Fruit fly (Drosophila melanogaster): ENCODE results near the gene Sem1.
A peak's percentile ranks its signal among the peaks of the same experiment; 100 is the strongest.

Sem1 gene

dm6 chr2L:7049009-7049647, 14.7 kb upstream of the Sem1 start:
- TF ChIP-seq Hr96 (GFP tag; optimal IDR thresholded peaks at IDR 0.05) (peak; percentile 59), tj (GFP tag; optimal IDR thresholded peaks at IDR 0.05) (peak; percentile 55), cic (GFP tag; optimal IDR thresholded peaks at IDR 0.05) (peak; percentile 97), CG5204 (GFP tag; optimal IDR thresholded peaks at IDR 0.05) (no peak), CG14711 (tag; optimal IDR thresholded peaks at IDR 0.05) (peak; percentile 43), cnc (optimal IDR thresholded peaks at IDR 0.05) (no peak), kay (GFP tag; ENCODE audit: borderline replicate concordance) (peak; percentile 85), Clk (GFP tag; optimal IDR thresholded peaks at IDR 0.05) (no peak), ovo (GFP tag; optimal IDR thresholded peaks at IDR 0.05) (peak; percentile 21), Mnt (GFP tag; optimal IDR thresholded peaks at IDR 0.05) (peak; percentile 73), bab1 (GFP tag; optimal IDR thresholded peaks at IDR 0.05) (peak; percentile 55), Crg-1 (GFP tag; optimal IDR thresholded peaks at IDR 0.05) (no peak), CG11617 (GFP tag; optimal IDR thresholded peaks at IDR 0.05) (peak; percentile 46), pad (GFP tag; optimal IDR thresholded peaks at IDR 0.05) (peak; percentile 9), CG7045 (GFP tag; optimal IDR thresholded peaks at IDR 0.05) (peak; percentile 10), toe (GFP tag; optimal IDR thresholded peaks at IDR 0.05) (peak; percentile 55), CG7101 (tag; optimal IDR thresholded peaks at IDR 0.05) (peak; percentile 45), CG1620 (GFP tag; optimal IDR thresholded peaks at IDR 0.05) (no peak), CG33017 (tag; optimal IDR thresholded peaks at IDR 0.05) (peak; percentile 58), CG12768 (GFP tag; optimal IDR thresholded peaks at IDR 0.05) (peak; percentile 81)

- no peak for TF ChIP-seq CG12768 (GFP tag; optimal IDR thresholded peaks at IDR 0.05)
- TF ChIP-seq Clk (GFP tag; optimal IDR thresholded peaks at IDR 0.05) = no peak
- no peak for TF ChIP-seq kay (GFP tag; ENCODE audit: borderline replicate concordance)
- TF ChIP-seq Crg-1 (GFP tag; optimal IDR thresholded peaks at IDR 0.05) = no peak
- TF ChIP-seq cic (GFP tag; optimal IDR thresholded peaks at IDR 0.05) = no peak
- no peak for TF ChIP-seq CG33017 (tag; optimal IDR thresholded peaks at IDR 0.05)
- TF ChIP-seq CG7045 (GFP tag; optimal IDR thresholded peaks at IDR 0.05) = no peak
- no peak for TF ChIP-seq CG7101 (tag; optimal IDR thresholded peaks at IDR 0.05)
- TF ChIP-seq CG5204 (GFP tag; optimal IDR thresholded peaks at IDR 0.05) = no peak
- no peak for TF ChIP-seq Mnt (GFP tag; optimal IDR thresholded peaks at IDR 0.05)
- no peak for TF ChIP-seq Hr96 (GFP tag; optimal IDR thresholded peaks at IDR 0.05)
- TF ChIP-seq CG11617 (GFP tag; optimal IDR thresholded peaks at IDR 0.05) = no peak
- TF ChIP-seq CG14711 (tag; optimal IDR thresholded peaks at IDR 0.05) = no peak
- TF ChIP-seq tj (GFP tag; optimal IDR thresholded peaks at IDR 0.05) = no peak
These were observed 14.0 kb upstream of the Sem1 start for dm6 chr2L:7049680-7050289.

- TF ChIP-seq Crg-1 (GFP tag; optimal IDR thresholded peaks at IDR 0.05) (no peak), pad (GFP tag; optimal IDR thresholded peaks at IDR 0.05) (peak; percentile 63), ovo (GFP tag; optimal IDR thresholded peaks at IDR 0.05) (peak; percentile 72), Clk (GFP tag; optimal IDR thresholded peaks at IDR 0.05) (no peak)
These were observed 13.1 kb upstream of the Sem1 start for dm6 chr2L:7050492-7051182.

- TF ChIP-seq cic (GFP tag; optimal IDR thresholded peaks at IDR 0.05) (no peak), CG14711 (tag; optimal IDR thresholded peaks at IDR 0.05) (no peak), bab1 (GFP tag; optimal IDR thresholded peaks at IDR 0.05) (no peak), CG7045 (GFP tag; optimal IDR thresholded peaks at IDR 0.05) (no peak), Crg-1 (GFP tag; optimal IDR thresholded peaks at IDR 0.05) (no peak), CG5204 (GFP tag; optimal IDR thresholded peaks at IDR 0.05) (no peak), CG1620 (GFP tag; optimal IDR thresholded peaks at IDR 0.05) (no peak), Mnt (GFP tag; optimal IDR thresholded peaks at IDR 0.05) (no peak), kay (GFP tag; ENCODE audit: borderline replicate concordance) (no peak), cnc (optimal IDR thresholded peaks at IDR 0.05) (no peak), CG7101 (tag; optimal IDR thresholded peaks at IDR 0.05) (no peak), Clk (GFP tag; optimal IDR thresholded peaks at IDR 0.05) (no peak), ovo (GFP tag; optimal IDR thresholded peaks at IDR 0.05) (no peak), CG12768 (GFP tag; optimal IDR thresholded peaks at IDR 0.05) (no peak), tj (GFP tag; optimal IDR thresholded peaks at IDR 0.05) (no peak), Hr96 (GFP tag; optimal IDR thresholded peaks at IDR 0.05) (no peak)
These were observed 12.0 kb upstream of the Sem1 start for dm6 chr2L:7051740-7052139.

- TF ChIP-seq tj (GFP tag; optimal IDR thresholded peaks at IDR 0.05) = peak; percentile 42
- peak; percentile 16 for TF ChIP-seq ovo (GFP tag; optimal IDR thresholded peaks at IDR 0.05)
- TF ChIP-seq CG14711 (tag; optimal IDR thresholded peaks at IDR 0.05) = peak; percentile 49
- no peak for TF ChIP-seq Hr96 (GFP tag; optimal IDR thresholded peaks at IDR 0.05)
- TF ChIP-seq kay (GFP tag; ENCODE audit: borderline replicate concordance) = no peak
- TF ChIP-seq bab1 (GFP tag; optimal IDR thresholded peaks at IDR 0.05) = peak; percentile 77
- peak; percentile 52 for TF ChIP-seq Clk (GFP tag; optimal IDR thresholded peaks at IDR 0.05)
- peak; percentile 70 for TF ChIP-seq pad (GFP tag; optimal IDR thresholded peaks at IDR 0.05)
- TF ChIP-seq CG7045 (GFP tag; optimal IDR thresholded peaks at IDR 0.05) = peak; percentile 36
- TF ChIP-seq cnc (optimal IDR thresholded peaks at IDR 0.05) = no peak
- no peak for TF ChIP-seq CG5204 (GFP tag; optimal IDR thresholded peaks at IDR 0.05)
- TF ChIP-seq CG11617 (GFP tag; optimal IDR thresholded peaks at IDR 0.05) = peak; percentile 63
- TF ChIP-seq CG12768 (GFP tag; optimal IDR thresholded peaks at IDR 0.05) = peak; percentile 40
- TF ChIP-seq Mnt (GFP tag; optimal IDR thresholded peaks at IDR 0.05) = peak; percentile 100
- TF ChIP-seq CG1620 (GFP tag; optimal IDR thresholded peaks at IDR 0.05) = peak; percentile 72
- TF ChIP-seq toe (GFP tag; optimal IDR thresholded peaks at IDR 0.05) = no peak
- TF ChIP-seq cic (GFP tag; optimal IDR thresholded peaks at IDR 0.05) = peak; percentile 90
- TF ChIP-seq CG7101 (tag; optimal IDR thresholded peaks at IDR 0.05) = peak; percentile 57
- TF ChIP-seq CG33017 (tag; optimal IDR thresholded peaks at IDR 0.05) = peak; percentile 2
- peak; percentile 79 for TF ChIP-seq Crg-1 (GFP tag; optimal IDR thresholded peaks at IDR 0.05)
These were observed 7.4 kb upstream of the Sem1 start, which contains the start of gene Mnn1 for dm6 chr2L:7056189-7056926. Gene Mnn1, plus strand, starts transcription at chr2L:7056301.

All from whole organism, adult.